Worm (Caenorhabditis elegans): ENCODE measurements around the gene cyn-2.

ce11 chrIII:13712854-13713293 lies 20.4 kb downstream of the cyn-2 start:
- no peak for TF ChIP-seq somi-1 (GFP tag; optimal IDR thresholded peaks at IDR 0.05)
- no peak for TF ChIP-seq pha-4 (tag; optimal IDR thresholded peaks at IDR 0.05)
- TF ChIP-seq die-1 (tag; optimal IDR thresholded peaks at IDR 0.05): no peak
- no peak for TF ChIP-seq tbx-9 (tag; optimal IDR thresholded peaks at IDR 0.05; ENCODE audit: borderline replicate concordance)
- TF ChIP-seq athp-1 (tag; optimal IDR thresholded peaks at IDR 0.05): no peak
- no peak for TF ChIP-seq tbp1 (GFP tag; optimal IDR thresholded peaks at IDR 0.05)
- TF ChIP-seq dpl-1 (GFP tag; optimal IDR thresholded peaks at IDR 0.05): no peak
- no peak for TF ChIP-seq cebp-2 (GFP tag; IDR thresholded peaks at IDR 0.05)
- no peak for TF ChIP-seq ceh-27 (GFP tag; optimal IDR thresholded peaks at IDR 0.05)
- no peak for TF ChIP-seq dpff-1 (tag; optimal IDR thresholded peaks at IDR 0.05)
- no peak for TF ChIP-seq rec-8 (tag; optimal IDR thresholded peaks at IDR 0.05)
- TF ChIP-seq ekl-4 (GFP tag; IDR thresholded peaks at IDR 0.05): no peak
- no peak for TF ChIP-seq F39B2.1 (GFP tag; IDR thresholded peaks at IDR 0.05)
